Fruit fly (Drosophila melanogaster): ENCODE data around the gene SAK.

The SAK gene

DNA sequence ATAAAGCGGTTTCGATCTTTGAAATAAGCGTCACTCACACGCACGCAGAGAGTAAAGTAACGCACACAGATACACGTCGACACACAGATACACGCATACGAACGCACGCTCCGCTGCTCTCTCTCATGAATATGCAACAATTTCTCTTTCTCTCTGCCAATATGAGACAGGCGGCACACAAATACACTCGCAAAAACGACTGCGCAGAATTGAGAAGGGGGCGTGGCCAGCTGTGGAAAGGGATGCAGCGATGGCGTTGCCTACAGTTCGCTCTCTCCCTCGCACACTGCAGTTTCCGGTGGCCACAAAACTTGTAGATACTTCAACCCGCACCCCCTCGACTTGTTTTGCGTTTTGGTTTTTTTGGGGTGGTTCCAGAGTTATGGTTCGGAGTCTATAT is 36.1 kb downstream of the SAK start (continued):
- TF ChIP-seq tx (GFP tag; optimal IDR thresholded peaks at IDR 0.05) (no peak), Chrac-16 (GFP tag; optimal IDR thresholded peaks at IDR 0.05) (no peak), Ada2b (GFP tag; IDR thresholded peaks at IDR 0.05) (no peak), CG14667 (GFP tag; IDR thresholded peaks at IDR 0.05) (no peak), CrebB (tag; optimal IDR thresholded peaks at IDR 0.05) (no peak), ham (GFP tag; IDR thresholded peaks at IDR 0.05) (no peak), CG13296 (GFP tag; optimal IDR thresholded peaks at IDR 0.05) (no peak), CG12219 (GFP tag; optimal IDR thresholded peaks at IDR 0.05) (peak; percentile 44), CG6654 (GFP tag; optimal IDR thresholded peaks at IDR 0.05) (no peak), H2.0 (GFP tag; IDR thresholded peaks at IDR 0.05) (peak; percentile 41), usp (GFP tag; optimal IDR thresholded peaks at IDR 0.05) (no peak), schlank (tag; optimal IDR thresholded peaks at IDR 0.05) (no peak), Deaf1 (tag; optimal IDR thresholded peaks at IDR 0.05) (peak; percentile 49), Drgx (GFP tag; IDR thresholded peaks at IDR 0.05) (peak; percentile 43; the same call in 1 of the 2 replicates), HHEX (GFP tag; optimal IDR thresholded peaks at IDR 0.05) (peak; percentile 43), CG3995 (GFP tag; optimal IDR thresholded peaks at IDR 0.05) (no peak), org-1 (GFP tag; optimal IDR thresholded peaks at IDR 0.05) (no peak), CG32532 (GFP tag; IDR thresholded peaks at IDR 0.05) (0 out of 2 replicates have a peak, but pooled peaks have one; percentile 14), CG18262 (tag; optimal IDR thresholded peaks at IDR 0.05) (peak; percentile 19), CG15073 (GFP tag; optimal IDR thresholded peaks at IDR 0.05) (no peak), CG8290 (GFP tag; optimal IDR thresholded peaks at IDR 0.05) (no peak), CG8290 (tag; optimal IDR thresholded peaks at IDR 0.05) (peak in 1 of 2 experiments; percentile 24), CG42726 (GFP tag; IDR thresholded peaks at IDR 0.05; ENCODE audit: partially characterized antibody) (0 out of 2 replicates have a peak, but pooled peaks have one; percentile 6), CG17829 (tag; optimal IDR thresholded peaks at IDR 0.05) (peak; percentile 51), lab (GFP tag; optimal IDR thresholded peaks at IDR 0.05) (peak; percentile 63), CG3407 (GFP tag; optimal IDR thresholded peaks at IDR 0.05) (peak; percentile 55), corto (GFP tag; optimal IDR thresholded peaks at IDR 0.05) (no peak), en (GFP tag; optimal IDR thresholded peaks at IDR 0.05) (no peak), CG11696 (GFP tag; IDR thresholded peaks at IDR 0.05) (no peak), CG11723 (GFP tag; optimal IDR thresholded peaks at IDR 0.05) (peak; percentile 48), gce (GFP tag; IDR thresholded peaks at IDR 0.05) (peak; percentile 68; the same call in 2 of the 3 replicates), oc (tag; optimal IDR thresholded peaks at IDR 0.05) (peak; percentile 55), tup (GFP tag; optimal IDR thresholded peaks at IDR 0.05) (no peak), nmo (GFP tag; optimal IDR thresholded peaks at IDR 0.05) (peak; percentile 33), CG10431 (GFP tag; optimal IDR thresholded peaks at IDR 0.05) (peak; percentile 73), CG2889 (GFP tag; IDR thresholded peaks at IDR 0.05) (no peak), salm (tag; optimal IDR thresholded peaks at IDR 0.05) (peak; percentile 11), CG6175 (GFP tag; IDR thresholded peaks at IDR 0.05) (peak; percentile 57; the same call in 2 of the 3 replicates), nau (GFP tag; optimal IDR thresholded peaks at IDR 0.05) (no peak), zfh2 (GFP tag; optimal IDR thresholded peaks at IDR 0.05) (no peak), gcm (GFP tag; optimal IDR thresholded peaks at IDR 0.05) (peak; percentile 79), Med (GFP tag) (peak; percentile 90), CG31441 (GFP tag; IDR thresholded peaks at IDR 0.05) (peak; percentile 32; the same call in 1 of the 2 replicates), sr (GFP tag; IDR thresholded peaks at IDR 0.05) (peak; percentile 71), da (GFP tag; optimal IDR thresholded peaks at IDR 0.05) (no peak), Doc3 (GFP tag; IDR thresholded peaks at IDR 0.05; ENCODE audit: partially characterized antibody) (no peak), CG18764 (GFP tag; optimal IDR thresholded peaks at IDR 0.05) (no peak), Meics (GFP tag; optimal IDR thresholded peaks at IDR 0.05) (peak; percentile 35), CG1233 (GFP tag; optimal IDR thresholded peaks at IDR 0.05) (peak; percentile 68), BtbVII (GFP tag; optimal IDR thresholded peaks at IDR 0.05) (no peak), CG6791 (GFP tag; IDR thresholded peaks at IDR 0.05; ENCODE audit: partially characterized antibody) (no peak), CG7372 (GFP tag; IDR thresholded peaks at IDR 0.05) (no peak)

Measured in whole organism, embryonic.